Worm (Caenorhabditis elegans) whole organism, L3 larva: Measurements from ENCODE around the gene T06C12.9.
A peak's percentile ranks its signal among the peaks of the same experiment; 100 is the strongest.

Source experiments
- R02D3.7 ChIP-seq: fragments of 150-350 bp; optimal IDR thresholded peaks from 2 replicates; lab custom pipeline; 2014; ENCODE audit warnings: missing biosample characterization, missing genetic modification characterization
- ZK546.5 ChIP-seq: sonication (generic microtip); optimal IDR thresholded peaks from 2 replicates; lab custom pipeline; 2017; ENCODE audit warnings: missing biosample characterization, missing genetic modification characterization
- ama-1 ChIP-seq: fragments of 150-350 bp; optimal IDR thresholded peaks from 2 replicates; lab custom pipeline; 2018
- ceh-16 ChIP-seq: sonication (generic microtip); optimal IDR thresholded peaks from 2 replicates; lab custom pipeline; 2017; ENCODE audit warnings: missing biosample characterization, missing genetic modification characterization
- ceh-82 ChIP-seq: fragments of 150-350 bp; optimal IDR thresholded peaks from 2 replicates; lab custom pipeline; 2014; ENCODE audit warnings: missing biosample characterization, missing genetic modification characterization
- daf-12 ChIP-seq: fragments of 150-350 bp; optimal IDR thresholded peaks from 2 replicates; lab custom pipeline; 2014; ENCODE audit warnings: missing biosample characterization, missing genetic modification reagents, missing genetic modification characterization
- egl-27 ChIP-seq: sonication (generic microtip); optimal IDR thresholded peaks from 4 replicates; lab custom pipeline; 2017; ENCODE audit warnings: missing biosample characterization, missing genetic modification reagents, missing genetic modification characterization
- egl-5 ChIP-seq: fragments of 150-350 bp; optimal IDR thresholded peaks from 2 replicates; lab custom pipeline; 2017; ENCODE audit warnings: missing biosample characterization, missing genetic modification reagents, missing genetic modification characterization, inconsistent platforms
- elt-1 ChIP-seq: fragments of 150-350 bp; optimal IDR thresholded peaks from 2 replicates; lab custom pipeline; 2014; ENCODE audit warnings: missing biosample characterization, missing genetic modification characterization
- elt-2 ChIP-seq: sonication (generic microtip); optimal IDR thresholded peaks from 2 replicates; lab custom pipeline; 2016; ENCODE audit warnings: missing genetic modification reagents, mild to moderate bottlenecking, missing genetic modification characterization, missing compliant biosample characterization
- elt-3 ChIP-seq, 3 experiments: fragments of 150-350 bp in 1 of 3; sonication (generic microtip) in 2 of 3; optimal IDR thresholded peaks; 2 replicates in 2 of 3; 4 replicates in 1 of 3; lab custom pipeline; 2014 to 2017; ENCODE audit warnings: missing biosample characterization in 3 of 3, missing genetic modification characterization in 3 of 3
- eor-1 ChIP-seq, 2 experiments: fragments of 150-350 bp; optimal IDR thresholded peaks; 2 replicates each; lab custom pipeline; 2014 to 2018; ENCODE audit warnings: missing biosample characterization in 2 of 2, missing genetic modification characterization in 2 of 2
- fkh-10 ChIP-seq: sonication (generic microtip); optimal IDR thresholded peaks from 2 replicates; lab custom pipeline; 2017; ENCODE audit warnings: missing biosample characterization, missing genetic modification reagents, missing genetic modification characterization
- fkh-2 ChIP-seq: fragments of 150-350 bp; optimal IDR thresholded peaks from 2 replicates; lab custom pipeline; 2014; ENCODE audit warnings: missing biosample characterization, missing genetic modification reagents, missing genetic modification characterization
- fos-1 ChIP-seq: fragments of 150-350 bp; optimal IDR thresholded peaks from 2 replicates; lab custom pipeline; 2014; ENCODE audit warnings: missing biosample characterization, missing genetic modification characterization
- hmg-11 ChIP-seq: sonication (generic microtip); optimal IDR thresholded peaks from 2 replicates; lab custom pipeline; 2016; ENCODE audit warnings: missing genetic modification characterization, missing compliant biosample characterization
- jun-1 ChIP-seq: fragments of 150-350 bp; optimal IDR thresholded peaks from 2 replicates; lab custom pipeline; 2014; ENCODE audit warnings: missing biosample characterization, missing genetic modification reagents, missing genetic modification characterization
- lin-39 ChIP-seq: fragments of 150-350 bp; optimal IDR thresholded peaks from 2 replicates; lab custom pipeline; 2018; ENCODE audit warnings: missing biosample characterization, missing genetic modification reagents, missing genetic modification characterization
- mdl-1 ChIP-seq: fragments of 150-350 bp; optimal IDR thresholded peaks from 2 replicates; lab custom pipeline; 2014; ENCODE audit warnings: missing biosample characterization, missing genetic modification characterization
- nfya-1 ChIP-seq: sonication (generic microtip); optimal IDR thresholded peaks from 2 replicates; lab custom pipeline; 2017; ENCODE audit warnings: missing genetic modification characterization, mild to moderate bottlenecking, missing compliant biosample characterization, antibody characterized with exemption, moderate library complexity; ENCODE audit not compliant: insufficient read depth
- nhr-11 ChIP-seq: fragments of 150-350 bp; optimal IDR thresholded peaks from 2 replicates; lab custom pipeline; 2014; ENCODE audit warnings: missing biosample characterization, missing genetic modification characterization
- nhr-12 ChIP-seq: fragments of 150-350 bp; optimal IDR thresholded peaks from 2 replicates; lab custom pipeline; 2014; ENCODE audit warnings: missing biosample characterization, missing genetic modification characterization
- nhr-23 ChIP-seq: fragments of 150-350 bp; optimal IDR thresholded peaks from 2 replicates; lab custom pipeline; 2014; ENCODE audit warnings: missing biosample characterization, missing genetic modification reagents, missing genetic modification characterization
- nhr-237 ChIP-seq: fragments of 150-350 bp; optimal IDR thresholded peaks from 2 replicates; lab custom pipeline; 2014; ENCODE audit warnings: missing biosample characterization, missing genetic modification characterization
- nhr-43 ChIP-seq: sonication (generic microtip); optimal IDR thresholded peaks from 2 replicates; lab custom pipeline; 2016; ENCODE audit warnings: mild to moderate bottlenecking, missing genetic modification characterization, missing compliant biosample characterization; ENCODE audit not compliant: poor library complexity, severe bottlenecking
- nhr-67 ChIP-seq: fragments of 150-350 bp; optimal IDR thresholded peaks from 2 replicates; lab custom pipeline; 2014; ENCODE audit warnings: missing biosample characterization, missing genetic modification characterization
- nhr-76 ChIP-seq: fragments of 150-350 bp; sonication (generic microtip); optimal IDR thresholded peaks from 5 replicates; lab custom pipeline; 2014; ENCODE audit warnings: missing biosample characterization, missing genetic modification characterization
- nhr-77 ChIP-seq: fragments of 150-350 bp; optimal IDR thresholded peaks from 2 replicates; lab custom pipeline; 2014; ENCODE audit warnings: missing biosample characterization, missing genetic modification characterization
- pha-4 ChIP-seq: fragments of 150-350 bp; optimal IDR thresholded peaks from 2 replicates; lab custom pipeline; 2014; ENCODE audit warnings: missing biosample characterization, missing genetic modification reagents, missing genetic modification characterization
- pqm-1 ChIP-seq: fragments of 150-350 bp; optimal IDR thresholded peaks from 2 replicates; lab custom pipeline; 2017; ENCODE audit warnings: missing biosample characterization, missing genetic modification characterization, inconsistent platforms
- snpc-4 ChIP-seq: fragments of 150-350 bp; optimal IDR thresholded peaks from 2 replicates; lab custom pipeline; 2014; ENCODE audit warnings: missing biosample characterization, missing genetic modification characterization
- unc-62 ChIP-seq: fragments of 150-350 bp; sonication (generic microtip); optimal IDR thresholded peaks from 4 replicates; lab custom pipeline; 2014; ENCODE audit warnings: missing biosample characterization, missing genetic modification reagents, missing genetic modification characterization
- zag-1 ChIP-seq: fragments of 150-350 bp; optimal IDR thresholded peaks from 2 replicates; lab custom pipeline; 2014; ENCODE audit warnings: missing biosample characterization, missing genetic modification characterization
- ztf-11 ChIP-seq: fragments of 150-350 bp; optimal IDR thresholded peaks from 2 replicates; lab custom pipeline; 2014; ENCODE audit warnings: missing biosample characterization, missing genetic modification characterization

Gene T06C12.9

DNA sequence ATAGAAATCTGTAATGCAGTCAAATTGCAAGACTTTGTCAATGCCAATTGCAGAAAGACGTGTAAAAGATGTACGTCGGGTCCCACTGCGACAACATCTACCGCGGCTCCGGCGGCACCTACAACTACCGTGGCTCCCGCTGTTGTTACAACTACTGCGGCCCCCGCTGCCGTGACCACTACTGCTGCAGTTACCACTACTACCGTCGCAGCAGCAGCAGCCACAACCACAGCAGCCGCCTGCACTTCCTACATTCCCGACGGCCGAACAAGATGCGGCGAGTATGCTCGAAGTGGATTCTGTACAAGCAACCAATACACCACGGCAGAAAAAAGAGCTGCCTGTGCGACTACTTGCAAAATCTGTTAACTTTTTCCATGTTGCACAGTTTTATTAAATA, 28.9 kb upstream of the T06C12.9 start:
- TF ChIP-seq egl-5 (tag; lab: Kevin White, UChicago), result no peak
- no peak for TF ChIP-seq nhr-23
- TF ChIP-seq fos-1 (tag; lab: Kevin White, UChicago), result no peak
- TF ChIP-seq elt-1, result no peak

- TF ChIP-seq ceh-82 (tag; lab: Kevin White, UChicago), result no peak
- TF ChIP-seq jun-1 (tag; lab: Kevin White, UChicago), result no peak
- no peak for TF ChIP-seq lin-39 (tag; lab: Kevin White, UChicago)
- no peak for TF ChIP-seq nhr-76 (tag; lab: Kevin White, UChicago)
- no peak for TF ChIP-seq R02D3.7
- no peak for TF ChIP-seq nhr-43 (tag; lab: Kevin White, UChicago)
- TF ChIP-seq ZK546.5 (tag; lab: Kevin White, UChicago), result no peak
- no peak for TF ChIP-seq snpc-4
- TF ChIP-seq fos-1 (tag; lab: Kevin White, UChicago), result no peak
- no peak for TF ChIP-seq nhr-237
- no peak for TF ChIP-seq unc-62
- no peak for TF ChIP-seq elt-3 (tag; optimal IDR thresholded peaks at IDR 0.05; lab: Kevin White, UChicago)
- TF ChIP-seq fkh-10, result no peak
- no peak for TF ChIP-seq ama-1 (lab: Kevin White, UChicago)
- TF ChIP-seq daf-12 (tag; lab: Kevin White, UChicago), result no peak
- TF ChIP-seq nhr-12 (tag; lab: Kevin White, UChicago), result no peak
- no peak for TF ChIP-seq hmg-11 (tag; lab: Kevin White, UChicago)
- no peak for TF ChIP-seq fkh-2 (tag; lab: Kevin White, UChicago)
- TF ChIP-seq, all 47 proteins: peak for 0
Measured at ce11 chrV:15913714-15914113, 27.8 kb upstream of the T06C12.9 start, which contains the start of gene F35E8.7. Gene F35E8.7, plus strand, starts transcription at chrV:15914014.

DNA sequence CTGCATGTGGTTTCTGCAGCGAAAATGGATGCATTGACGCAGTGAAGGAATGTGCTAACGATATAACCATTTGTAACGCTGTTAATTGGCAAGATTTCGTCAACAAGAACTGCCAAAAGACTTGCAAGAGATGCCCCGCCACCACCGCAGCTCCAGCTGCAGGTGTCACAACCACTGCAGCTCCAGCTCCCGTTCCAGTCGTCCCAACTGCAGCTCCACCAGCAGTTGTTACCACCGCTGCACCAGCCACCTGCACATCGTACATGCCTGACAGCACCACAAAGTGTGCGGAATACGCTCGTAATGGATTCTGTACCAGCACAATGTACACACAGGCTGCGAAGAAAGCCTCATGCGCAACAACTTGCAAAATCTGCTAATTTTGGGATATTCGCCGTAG, 26.8 kb upstream of the T06C12.9 start:
- no peak for TF ChIP-seq ama-1 (lab: Kevin White, UChicago)
- no peak for TF ChIP-seq R02D3.7
- no peak for TF ChIP-seq eor-1 (tag; optimal IDR thresholded peaks at IDR 0.05; lab: Kevin White, UChicago)
- TF ChIP-seq nhr-67, result no peak
- no peak for TF ChIP-seq mdl-1
- TF ChIP-seq elt-3 (tag; optimal IDR thresholded peaks at IDR 0.05; lab: Kevin White, UChicago), result no peak
- no peak for TF ChIP-seq jun-1 (tag; lab: Kevin White, UChicago)
- no peak for TF ChIP-seq unc-62
- TF ChIP-seq nfya-1 (tag; lab: Kevin White, UChicago), result no peak
- TF ChIP-seq hmg-11 (tag; lab: Kevin White, UChicago), result no peak

DNA sequence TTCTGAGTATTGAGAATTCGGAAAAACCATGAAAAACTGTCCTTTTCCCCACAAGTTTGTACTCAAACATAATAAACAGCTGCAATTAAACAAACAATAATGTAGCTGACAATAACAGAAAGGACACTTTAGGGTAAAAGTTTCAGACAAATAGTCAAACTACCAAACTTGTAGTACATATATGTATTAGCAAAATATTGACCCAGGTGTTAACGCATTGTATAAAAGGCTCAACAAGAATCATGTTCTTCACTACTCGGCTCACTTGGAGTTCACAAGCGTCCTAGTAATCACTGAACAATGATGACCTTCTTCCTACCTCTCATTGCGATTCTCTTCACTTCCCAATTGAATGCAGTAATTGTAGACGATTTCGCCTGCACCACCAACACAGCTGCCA, 26.0 kb upstream of the T06C12.9 start, which contains the start of gene F35E8.6:
TSS of gene F35E8.6 (plus strand) at position 301 of the 400 bp plus-strand sequence.
- TF ChIP-seq snpc-4, result no peak
- no peak for TF ChIP-seq pqm-1 (tag; lab: Kevin White, UChicago)
- no peak for TF ChIP-seq egl-27 (tag; lab: Kevin White, UChicago)
- no peak for TF ChIP-seq nhr-11 (tag; lab: Kevin White, UChicago)
- no peak for TF ChIP-seq nhr-23
- no peak for TF ChIP-seq nhr-12 (tag; lab: Kevin White, UChicago)
- no peak for TF ChIP-seq pha-4 (tag; lab: Kevin White, UChicago)
- no peak for TF ChIP-seq zag-1 (tag; lab: Kevin White, UChicago)
- TF ChIP-seq nhr-77, result no peak
- no peak for TF ChIP-seq unc-62
- TF ChIP-seq elt-1, result no peak
- TF ChIP-seq jun-1 (tag; lab: Kevin White, UChicago), result no peak
- TF ChIP-seq ztf-11 (tag; lab: Kevin White, UChicago), result no peak
- no peak for TF ChIP-seq ceh-16
- no peak for TF ChIP-seq nfya-1 (tag; lab: Kevin White, UChicago)
- TF ChIP-seq, all 47 proteins: peak for 0

ce11 chrV:15905530-15905929, 19.7 kb upstream of the T06C12.9 start, which contains the start of the genes F35E8.1 and F35E8.2:
Gene F35E8.1, minus strand, starts transcription at chrV:15905630.
Gene F35E8.2, plus strand, starts transcription at chrV:15905661.
- peak; percentile 27 for TF ChIP-seq elt-2 (tag; lab: Kevin White, UChicago)
